Fruit fly (Drosophila melanogaster) whole organism, pupa: ENCODE results near the gene CG7497.

ENCODE experiments used
- CG10348 ChIP-seq: fragments of 200-800 bp; sonication (Bioruptor generic); IDR thresholded peaks from 2 replicates; pipeline ENCODE4 v1.3.6; 2022; ENCODE audit warnings: missing biosample characterization, missing genetic modification characterization
- CG12605 ChIP-seq: fragments of 200-800 bp; sonication (Bioruptor generic); IDR thresholded peaks from 2 replicates; pipeline ENCODE4 v1.3.6; 2022; ENCODE audit warnings: missing biosample characterization, missing genetic modification characterization
- CG15710 ChIP-seq: fragments of 200-800 bp; sonication (Bioruptor generic); optimal IDR thresholded peaks from 2 replicates; lab custom pipeline; 2018; ENCODE audit warnings: missing biosample characterization, mild to moderate bottlenecking, missing genetic modification characterization, moderate library complexity
- CG4496 ChIP-seq: fragments of 200-800 bp; sonication (Bioruptor generic); IDR thresholded peaks from 3 replicates; pipeline ENCODE4 v1.3.6; 2022; ENCODE audit warnings: missing biosample characterization, missing genetic modification characterization
- CG8159 ChIP-seq: fragments of 200-800 bp; sonication (Bioruptor generic); optimal IDR thresholded peaks from 3 replicates; lab custom pipeline; 2018; ENCODE audit warnings: missing biosample characterization, mild to moderate bottlenecking, missing genetic modification characterization, moderate library complexity
- EcR ChIP-seq: fragments of 200-800 bp; sonication (Bioruptor generic); optimal IDR thresholded peaks from 3 replicates; lab custom pipeline; 2019; ENCODE audit warnings: missing biosample characterization, missing genetic modification characterization, mild to moderate bottlenecking, moderate library complexity, missing genetic modification reagents
- gl ChIP-seq: fragments of 200-800 bp; sonication (Bioruptor generic); optimal IDR thresholded peaks from 2 replicates; lab custom pipeline; 2018; ENCODE audit warnings: missing biosample characterization, mild to moderate bottlenecking, missing genetic modification characterization

DNA sequence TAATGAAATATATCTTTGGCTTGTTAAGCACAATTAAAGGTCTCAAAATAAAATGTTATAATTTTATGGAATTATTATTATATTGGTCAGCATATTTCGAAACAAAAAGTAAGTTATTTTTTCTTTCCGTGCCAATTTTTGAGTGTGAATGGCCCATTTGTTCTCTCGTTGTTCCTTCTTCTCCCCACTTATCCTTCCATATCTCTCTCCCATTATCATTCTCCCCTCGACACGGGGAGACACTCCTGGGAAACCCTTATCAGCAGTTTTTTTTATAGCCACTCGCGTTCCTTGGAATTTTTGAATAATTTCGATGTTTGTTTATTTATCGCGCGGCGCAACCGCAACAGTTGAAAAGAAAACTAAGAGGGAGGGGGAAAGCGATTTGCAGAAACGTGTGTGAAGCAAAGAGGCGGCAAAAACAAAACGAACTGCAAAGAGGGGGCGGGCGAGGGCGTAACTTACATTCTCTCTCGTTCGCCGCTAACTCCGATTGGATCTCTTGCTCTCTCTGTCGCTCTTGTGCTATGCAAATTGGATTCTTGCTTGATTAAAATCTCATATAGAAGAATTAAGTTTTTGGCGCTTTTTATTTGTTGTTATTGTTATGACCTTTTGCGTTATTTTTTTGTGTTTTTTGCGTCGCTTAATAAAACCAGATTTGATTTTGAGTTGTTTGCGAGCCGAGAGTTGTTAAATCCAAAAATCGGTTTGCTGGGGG, 34.6 kb downstream of the CG7497 start:
- TF ChIP-seq CG8159 (tag; lab: Kevin White, UChicago) (no peak), EcR (GFP tag; lab: Kevin White, UChicago) (no peak), CG4496 (GFP tag; lab: Robert Waterston, UW) (no peak), CG10348 (GFP tag; lab: Robert Waterston, UW) (no peak), CG15710 (no peak), CG12605 (GFP tag; lab: Robert Waterston, UW) (peak; percentile 10; the same call in 1 of the 2 replicates), gl (tag; lab: Kevin White, UChicago) (no peak)
